Fruit fly (Drosophila melanogaster): ENCODE results near the gene aos.

aos gene

dm6 chr3L:16483524-16484370 lies at the start of gene aos:
aos (minus strand) TSS chr3L:16483650.
- TF ChIP-seq EcR (GFP tag; optimal IDR thresholded peaks at IDR 0.05) (no peak), usp (GFP tag; optimal IDR thresholded peaks at IDR 0.05) (no peak), Dll (optimal IDR thresholded peaks at IDR 0.05) (no peak), pan (optimal IDR thresholded peaks at IDR 0.05) (no peak)

DNA sequence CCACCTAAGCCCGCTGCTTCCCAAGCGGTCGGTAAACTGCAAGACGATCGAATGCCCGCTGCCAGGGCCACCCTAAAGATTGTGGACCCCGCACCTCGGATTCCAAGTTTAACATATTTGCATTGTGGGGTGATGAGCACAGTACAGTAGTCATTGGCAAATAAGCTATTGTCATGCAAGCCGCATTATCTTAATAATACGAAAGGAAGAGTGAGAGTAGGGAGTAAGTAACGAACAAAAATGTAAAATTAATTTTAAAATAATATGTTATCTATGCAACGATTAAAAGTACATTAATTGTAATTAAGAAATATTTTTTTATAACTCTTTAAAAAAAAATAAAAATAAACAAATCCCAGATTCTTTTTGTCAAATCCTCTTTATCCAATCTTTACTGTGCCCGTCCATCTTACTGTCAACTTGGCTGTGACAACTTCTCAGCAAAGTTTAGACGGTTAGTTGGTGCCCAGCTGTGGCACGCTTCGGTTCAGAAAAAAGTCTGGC lies 13.8 kb upstream of the aos start, which contains the start of gene st:
Gene st (plus strand): TSS at position 454 of the 504 bp plus-strand sequence.
- no peak for TF ChIP-seq usp (GFP tag; optimal IDR thresholded peaks at IDR 0.05)
- TF ChIP-seq EcR (GFP tag; optimal IDR thresholded peaks at IDR 0.05): no peak
- TF ChIP-seq Dll (optimal IDR thresholded peaks at IDR 0.05): no peak
- TF ChIP-seq psq (optimal IDR thresholded peaks at IDR 0.05): no peak
- no peak for TF ChIP-seq pan (optimal IDR thresholded peaks at IDR 0.05)
- no peak for TF ChIP-seq CG8478 (optimal IDR thresholded peaks at IDR 0.05)

dm6 chr3L:16495989-16496797 lies 12.7 kb upstream of the aos start, which contains the start of gene CG42514:
CG42514 (minus strand) TSS chr3L:16496236.
- TF ChIP-seq Dll (optimal IDR thresholded peaks at IDR 0.05) (no peak), CG8478 (optimal IDR thresholded peaks at IDR 0.05) (no peak), usp (GFP tag; optimal IDR thresholded peaks at IDR 0.05) (no peak), psq (optimal IDR thresholded peaks at IDR 0.05) (no peak), pan (optimal IDR thresholded peaks at IDR 0.05) (no peak), EcR (GFP tag; optimal IDR thresholded peaks at IDR 0.05) (no peak)

- no peak for TF ChIP-seq CG8478 (optimal IDR thresholded peaks at IDR 0.05)
- TF ChIP-seq pan (optimal IDR thresholded peaks at IDR 0.05): no peak
- no peak for TF ChIP-seq usp (GFP tag; optimal IDR thresholded peaks at IDR 0.05)
- TF ChIP-seq EcR (GFP tag; optimal IDR thresholded peaks at IDR 0.05): no peak
- TF ChIP-seq Dll (optimal IDR thresholded peaks at IDR 0.05): no peak
- TF ChIP-seq psq (optimal IDR thresholded peaks at IDR 0.05): no peak
Observed at dm6 chr3L:16495235-16495634, 11.8 kb upstream of the aos start.

DNA sequence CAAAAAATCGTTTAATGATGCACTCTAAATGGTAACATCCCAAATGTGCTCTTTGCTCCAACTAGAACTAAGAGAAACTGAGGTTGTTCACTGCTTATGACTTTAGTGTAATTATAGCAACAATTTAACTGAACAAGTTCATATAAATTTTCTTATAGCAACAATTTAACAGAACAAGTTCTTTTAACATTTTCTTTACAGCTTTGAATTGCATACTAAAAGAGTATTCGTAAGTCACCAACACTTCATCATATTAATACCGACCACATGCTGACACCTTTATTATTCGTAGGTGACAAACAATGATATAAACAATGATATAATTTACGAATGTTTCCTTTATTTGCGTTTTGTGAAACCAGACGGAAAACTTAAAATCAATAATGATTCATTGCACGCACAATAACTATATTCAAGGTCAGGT lies 11.2 kb upstream of the aos start:
- TF ChIP-seq usp (GFP tag; optimal IDR thresholded peaks at IDR 0.05) (no peak), pan (optimal IDR thresholded peaks at IDR 0.05) (no peak), CG8478 (optimal IDR thresholded peaks at IDR 0.05) (no peak), EcR (GFP tag; optimal IDR thresholded peaks at IDR 0.05) (no peak), psq (optimal IDR thresholded peaks at IDR 0.05) (no peak), Dll (optimal IDR thresholded peaks at IDR 0.05) (no peak)

DNA sequence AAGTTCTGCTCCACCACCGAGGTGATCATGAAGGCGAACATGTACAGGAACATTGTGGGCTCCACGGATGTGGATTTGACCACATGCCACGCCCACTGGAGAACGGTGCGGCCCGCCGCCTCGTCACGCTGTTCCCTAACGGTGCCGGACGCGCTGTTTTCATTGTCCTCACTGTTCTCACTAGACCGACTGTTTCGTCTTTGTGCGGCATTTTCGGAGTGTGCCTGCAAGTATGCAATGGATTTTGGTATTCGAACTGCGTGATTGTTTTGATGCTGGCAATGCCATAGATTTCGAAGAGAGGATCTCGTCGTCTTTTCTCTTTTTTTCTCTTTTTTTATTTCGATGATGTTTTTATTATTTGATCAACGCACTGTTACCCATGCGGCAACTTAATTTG lies 10.3 kb upstream of the aos start:
- TF ChIP-seq usp (GFP tag; optimal IDR thresholded peaks at IDR 0.05) (no peak), EcR (GFP tag; optimal IDR thresholded peaks at IDR 0.05) (no peak), CG8478 (optimal IDR thresholded peaks at IDR 0.05) (no peak), pan (optimal IDR thresholded peaks at IDR 0.05) (no peak), Dll (optimal IDR thresholded peaks at IDR 0.05) (no peak), psq (optimal IDR thresholded peaks at IDR 0.05) (no peak)

DNA sequence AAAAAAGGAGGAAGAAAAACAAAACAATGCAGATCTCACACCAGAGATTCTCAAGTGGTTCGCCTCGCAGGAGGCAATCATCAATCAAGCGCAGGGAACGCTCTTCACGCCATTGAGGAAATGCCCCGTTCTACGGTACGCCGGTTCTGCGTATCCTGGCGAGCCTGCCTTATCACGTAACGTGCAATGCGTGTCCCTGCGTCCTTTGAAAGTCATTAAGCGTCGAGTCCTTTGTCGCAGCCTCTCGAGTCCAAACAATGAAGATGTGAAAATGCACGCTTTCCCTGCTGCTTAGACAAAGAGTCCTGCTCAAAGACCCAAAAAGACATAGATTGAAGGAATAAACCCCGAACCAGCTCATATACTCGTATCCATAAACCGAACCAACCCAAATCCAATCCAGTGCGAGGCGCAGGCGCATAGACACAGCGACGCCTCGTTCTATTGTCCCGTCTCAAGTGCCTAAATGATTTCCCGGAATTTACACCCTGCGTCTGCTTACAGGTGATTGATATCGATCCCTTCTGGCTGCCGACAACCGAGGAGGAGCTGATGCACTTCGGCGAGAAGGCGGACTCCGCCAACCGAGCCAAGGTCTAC lies 7.7 kb upstream of the aos start:
- TF ChIP-seq CG8478 (optimal IDR thresholded peaks at IDR 0.05): no peak
- no peak for TF ChIP-seq pan (optimal IDR thresholded peaks at IDR 0.05)
- TF ChIP-seq EcR (GFP tag; optimal IDR thresholded peaks at IDR 0.05): no peak
- no peak for TF ChIP-seq Dll (optimal IDR thresholded peaks at IDR 0.05)
- TF ChIP-seq usp (GFP tag; optimal IDR thresholded peaks at IDR 0.05): no peak
- TF ChIP-seq psq (optimal IDR thresholded peaks at IDR 0.05): no peak

DNA sequence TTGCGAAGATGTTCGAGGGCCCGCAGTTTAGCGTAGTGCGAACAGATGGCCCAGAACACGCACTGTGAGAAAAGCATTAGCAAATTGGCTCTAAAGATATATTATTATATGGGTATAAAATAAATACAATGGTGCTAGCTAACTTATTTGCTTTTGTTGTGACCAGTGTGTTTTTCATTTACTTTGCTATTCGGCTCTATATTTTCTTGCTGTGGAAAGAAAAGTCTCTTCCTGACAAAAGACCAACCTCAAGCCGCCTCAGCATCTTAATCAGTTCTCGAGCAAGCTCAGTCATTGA lies 7.1 kb upstream of the aos start:
- TF ChIP-seq EcR (GFP tag; optimal IDR thresholded peaks at IDR 0.05) (no peak), pan (optimal IDR thresholded peaks at IDR 0.05) (no peak), CG8478 (optimal IDR thresholded peaks at IDR 0.05) (no peak), usp (GFP tag; optimal IDR thresholded peaks at IDR 0.05) (no peak), Dll (optimal IDR thresholded peaks at IDR 0.05) (no peak), psq (optimal IDR thresholded peaks at IDR 0.05) (no peak)

- TF ChIP-seq CG8478 (optimal IDR thresholded peaks at IDR 0.05) (no peak), usp (GFP tag; optimal IDR thresholded peaks at IDR 0.05) (no peak), Dll (optimal IDR thresholded peaks at IDR 0.05) (no peak), psq (optimal IDR thresholded peaks at IDR 0.05) (no peak), EcR (GFP tag; optimal IDR thresholded peaks at IDR 0.05) (no peak), pan (optimal IDR thresholded peaks at IDR 0.05) (no peak)
Observed at dm6 chr3L:16489822-16490582, 6.6 kb upstream of the aos start.

- no peak for TF ChIP-seq psq (optimal IDR thresholded peaks at IDR 0.05)
- no peak for TF ChIP-seq CG8478 (optimal IDR thresholded peaks at IDR 0.05)
- TF ChIP-seq Dll (optimal IDR thresholded peaks at IDR 0.05): no peak
- TF ChIP-seq EcR (GFP tag; optimal IDR thresholded peaks at IDR 0.05): no peak
Observed at dm6 chr3L:16489283-16489682, 5.8 kb upstream of the aos start.
